Fruit fly (Drosophila melanogaster) whole organism, pupa: ENCODE data around the gene corn.

Source experiments
- CG10348 ChIP-seq: fragments of 200-800 bp; sonication (Bioruptor generic); IDR thresholded peaks from 2 replicates; pipeline ENCODE4 v1.3.6; 2022; ENCODE audit warnings: missing biosample characterization, missing genetic modification characterization
- CG12605 ChIP-seq: fragments of 200-800 bp; sonication (Bioruptor generic); IDR thresholded peaks from 2 replicates; pipeline ENCODE4 v1.3.6; 2022; ENCODE audit warnings: missing biosample characterization, missing genetic modification characterization
- CG13204 ChIP-seq: fragments of 200-800 bp; sonication (Bioruptor generic); optimal IDR thresholded peaks from 2 replicates; lab custom pipeline; 2018; ENCODE audit warnings: missing biosample characterization, mild to moderate bottlenecking, missing genetic modification characterization, moderate library complexity
- CG14655 ChIP-seq: fragments of 200-800 bp; sonication (Bioruptor generic); optimal IDR thresholded peaks from 3 replicates; lab custom pipeline; 2017; ENCODE audit warnings: mild to moderate bottlenecking, missing biosample characterization, missing genetic modification reagents, missing genetic modification characterization
- CG15710 ChIP-seq: fragments of 200-800 bp; sonication (Bioruptor generic); optimal IDR thresholded peaks from 2 replicates; lab custom pipeline; 2018; ENCODE audit warnings: missing biosample characterization, mild to moderate bottlenecking, missing genetic modification characterization, moderate library complexity
- CG17806 ChIP-seq: fragments of 200-800 bp; sonication (Bioruptor generic); optimal IDR thresholded peaks from 2 replicates; lab custom pipeline; 2018; ENCODE audit warnings: missing biosample characterization, mild to moderate bottlenecking, missing genetic modification characterization, moderate library complexity
- CG32121 ChIP-seq: fragments of 200-800 bp; sonication (Bioruptor generic); IDR thresholded peaks from 2 replicates; pipeline ENCODE4 v1.3.6; 2022; ENCODE audit warnings: missing biosample characterization, missing genetic modification characterization
- CG34367 ChIP-seq: fragments of 200-800 bp; sonication (Bioruptor generic); optimal IDR thresholded peaks from 2 replicates; lab custom pipeline; 2018; ENCODE audit warnings: missing biosample characterization, mild to moderate bottlenecking, missing genetic modification characterization
- CG4496 ChIP-seq: fragments of 200-800 bp; sonication (Bioruptor generic); IDR thresholded peaks from 3 replicates; pipeline ENCODE4 v1.3.6; 2022; ENCODE audit warnings: missing biosample characterization, missing genetic modification characterization
- CG8159 ChIP-seq: fragments of 200-800 bp; sonication (Bioruptor generic); optimal IDR thresholded peaks from 3 replicates; lab custom pipeline; 2018; ENCODE audit warnings: missing biosample characterization, mild to moderate bottlenecking, missing genetic modification characterization, moderate library complexity
- CG8301 ChIP-seq: fragments of 200-800 bp; sonication (Bioruptor generic); optimal IDR thresholded peaks from 2 replicates; lab custom pipeline; 2018; ENCODE audit warnings: missing biosample characterization, mild to moderate bottlenecking, missing genetic modification characterization
- CG9948 ChIP-seq: fragments of 200-800 bp; sonication (Bioruptor generic); optimal IDR thresholded peaks from 2 replicates; lab custom pipeline; 2018; ENCODE audit warnings: missing biosample characterization, mild to moderate bottlenecking, missing genetic modification characterization, moderate library complexity
- D1 ChIP-seq: fragments of 200-800 bp; sonication (Bioruptor generic); optimal IDR thresholded peaks from 2 replicates; lab custom pipeline; 2018; ENCODE audit warnings: missing biosample characterization, mild to moderate bottlenecking, missing genetic modification characterization, moderate library complexity
- EcR ChIP-seq: fragments of 200-800 bp; sonication (Bioruptor generic); optimal IDR thresholded peaks from 3 replicates; lab custom pipeline; 2019; ENCODE audit warnings: missing biosample characterization, missing genetic modification characterization, mild to moderate bottlenecking, moderate library complexity, missing genetic modification reagents
- Ets98B ChIP-seq: fragments of 200-800 bp; sonication (Bioruptor generic); IDR thresholded peaks from 2 replicates; pipeline ENCODE4 v1.3.6; 2022; ENCODE audit warnings: missing biosample characterization, missing genetic modification characterization
- Pif1A ChIP-seq: fragments of 200-800 bp; sonication (Bioruptor generic); optimal IDR thresholded peaks from 3 replicates; lab custom pipeline; 2016; ENCODE audit warnings: missing biosample characterization, missing genetic modification characterization
- Pif1B ChIP-seq: fragments of 200-800 bp; sonication (Bioruptor generic); optimal IDR thresholded peaks from 3 replicates; lab custom pipeline; 2016; ENCODE audit warnings: missing biosample characterization, missing genetic modification characterization
- Snoo ChIP-seq: fragments of 200-800 bp; sonication (Bioruptor generic); optimal IDR thresholded peaks from 3 replicates; lab custom pipeline; 2017; ENCODE audit warnings: missing biosample characterization, mild to moderate bottlenecking, missing genetic modification characterization, inconsistent platforms
- fd96Ca ChIP-seq: fragments of 200-800 bp; sonication (Bioruptor generic); IDR thresholded peaks from 3 replicates; pipeline ENCODE4 v1.3.6; 2022; ENCODE audit warnings: missing biosample characterization, missing genetic modification characterization
- gl ChIP-seq: fragments of 200-800 bp; sonication (Bioruptor generic); optimal IDR thresholded peaks from 2 replicates; lab custom pipeline; 2018; ENCODE audit warnings: missing biosample characterization, mild to moderate bottlenecking, missing genetic modification characterization
- rn ChIP-seq: fragments of 200-800 bp; sonication (Bioruptor generic); IDR thresholded peaks from 2 replicates; pipeline ENCODE4 v1.3.6; 2022; ENCODE audit warnings: missing biosample characterization, missing genetic modification characterization

corn gene

DNA sequence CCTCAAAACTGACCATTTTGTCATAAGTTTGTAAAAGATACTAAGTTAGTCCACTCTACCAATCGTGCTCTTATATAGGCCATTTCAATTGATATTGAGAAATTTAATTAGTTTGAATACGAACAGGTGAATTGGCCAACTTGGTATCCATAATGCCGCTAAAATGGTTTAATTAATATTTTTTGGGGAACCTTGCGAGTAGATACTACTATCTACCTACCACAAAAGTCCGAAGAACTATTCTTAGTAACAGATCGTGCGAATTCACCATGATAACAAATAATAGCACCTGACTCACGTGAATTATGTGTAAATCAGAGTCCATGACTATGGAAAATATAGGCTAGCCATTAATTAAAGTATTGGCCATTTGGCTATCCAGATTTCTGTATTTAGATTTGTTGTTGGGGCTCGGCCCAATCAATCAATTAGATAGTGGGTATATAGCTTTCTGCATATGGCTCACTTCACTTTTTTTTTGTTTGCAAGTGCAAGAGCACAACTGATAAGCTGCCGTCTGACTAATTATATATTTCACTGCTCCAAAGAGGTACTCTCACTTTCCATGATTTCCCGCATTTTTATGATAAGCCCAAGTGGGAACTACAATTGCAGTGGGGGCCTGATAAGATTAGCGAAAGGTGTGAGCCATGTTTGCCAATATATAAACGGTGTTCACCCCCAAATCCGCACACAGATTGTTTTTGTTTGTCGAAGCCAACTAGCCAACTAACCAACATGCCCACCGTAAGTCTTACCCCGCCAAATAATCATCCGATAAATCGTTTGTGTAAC lies 28.5 kb downstream of the corn start, which contains the start of the genes Acbp4 and Acbp6:
TSS of gene Acbp4 (minus strand) at position 51 of the 795 bp plus-strand sequence.
TSS of gene Acbp6 (plus strand) at position 690 of the 795 bp plus-strand sequence.
- TF ChIP-seq Pif1B (no peak), CG34367 (tag; lab: Kevin White, UChicago) (no peak), CG13204 (no peak), CG4496 (GFP tag; lab: Robert Waterston, UW) (no peak), CG10348 (no peak)

DNA sequence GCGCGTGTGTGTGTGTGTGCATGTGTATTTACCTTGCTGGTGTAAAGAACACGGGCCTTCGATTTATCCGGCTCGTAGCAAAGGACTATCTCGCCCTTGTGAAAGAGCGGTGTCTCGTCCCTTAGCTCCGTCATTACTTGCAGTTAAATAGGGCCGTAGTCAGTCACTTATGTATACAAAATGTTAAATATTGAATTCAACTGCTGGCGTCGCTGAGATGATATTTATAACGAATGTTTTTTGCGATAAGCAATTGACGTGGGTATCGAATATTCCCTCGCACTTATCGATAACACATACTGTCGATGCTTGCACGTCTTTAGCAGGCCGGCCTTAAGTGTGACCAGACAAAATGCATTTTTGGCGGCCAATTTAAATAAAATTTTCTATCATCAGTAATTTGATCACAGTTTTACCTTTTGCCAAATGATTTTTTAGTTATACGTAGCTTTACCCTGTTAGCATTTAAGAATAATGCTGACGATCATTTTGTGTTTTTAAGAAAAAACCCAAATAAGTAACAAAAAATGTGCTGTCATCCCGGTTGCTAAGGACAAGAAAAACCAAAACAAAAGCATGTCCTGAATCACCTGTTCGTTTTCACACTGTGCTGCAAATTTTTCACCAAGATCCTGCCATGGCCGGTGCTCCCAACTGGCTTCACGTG lies 31.5 kb downstream of the corn start, which contains the start of the genes msl-3 and BBS1:
TSS of gene msl-3 (minus strand) at position 245 of the 667 bp plus-strand sequence.
TSS of gene BBS1 (plus strand) at position 617 of the 667 bp plus-strand sequence.
- TF ChIP-seq CG12605 (GFP tag; lab: Robert Waterston, UW) = no peak
- no peak for TF ChIP-seq rn (GFP tag; lab: Robert Waterston, UW)
- TF ChIP-seq Ets98B (GFP tag; lab: Robert Waterston, UW) = no peak
- no peak for TF ChIP-seq CG34367 (tag; lab: Kevin White, UChicago)
- TF ChIP-seq CG15710 (tag; lab: Kevin White, UChicago) = no peak
- TF ChIP-seq Snoo (tag; lab: Kevin White, UChicago) = no peak
- no peak for TF ChIP-seq fd96Ca (GFP tag; lab: Robert Waterston, UW)
- TF ChIP-seq CG8159 (tag; lab: Kevin White, UChicago) = no peak
- no peak for TF ChIP-seq gl (tag; lab: Kevin White, UChicago)
- TF ChIP-seq EcR (GFP tag; lab: Kevin White, UChicago) = no peak
- no peak for TF ChIP-seq CG14655
- no peak for TF ChIP-seq CG10348
- TF ChIP-seq D1 = no peak
- no peak for TF ChIP-seq CG17806 (tag; lab: Kevin White, UChicago)
- TF ChIP-seq CG13204 = no peak

DNA sequence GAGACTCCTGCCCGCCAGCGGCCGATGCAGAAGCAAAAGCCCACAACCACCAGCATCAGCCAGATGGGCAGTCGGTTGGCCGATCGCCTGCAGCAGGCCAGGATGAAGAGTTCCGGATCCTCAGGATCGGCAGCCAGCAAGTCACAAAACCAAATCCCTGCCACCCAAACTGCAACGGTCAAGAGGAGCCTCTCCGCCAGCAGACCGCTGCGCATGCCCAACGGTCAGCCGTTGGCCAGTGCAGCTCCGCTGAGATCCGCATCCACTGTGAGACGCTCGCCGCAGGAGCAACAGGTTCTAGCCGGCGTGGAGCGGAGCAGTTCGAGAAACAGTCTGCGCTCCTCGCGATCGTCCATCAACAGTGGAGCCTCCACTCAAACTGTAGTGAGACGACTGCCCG lies 34.7 kb downstream of the corn start:
- no peak for TF ChIP-seq CG17806 (tag; lab: Kevin White, UChicago)
- no peak for TF ChIP-seq D1
- TF ChIP-seq Pif1B = no peak
- TF ChIP-seq CG14655 = no peak

DNA sequence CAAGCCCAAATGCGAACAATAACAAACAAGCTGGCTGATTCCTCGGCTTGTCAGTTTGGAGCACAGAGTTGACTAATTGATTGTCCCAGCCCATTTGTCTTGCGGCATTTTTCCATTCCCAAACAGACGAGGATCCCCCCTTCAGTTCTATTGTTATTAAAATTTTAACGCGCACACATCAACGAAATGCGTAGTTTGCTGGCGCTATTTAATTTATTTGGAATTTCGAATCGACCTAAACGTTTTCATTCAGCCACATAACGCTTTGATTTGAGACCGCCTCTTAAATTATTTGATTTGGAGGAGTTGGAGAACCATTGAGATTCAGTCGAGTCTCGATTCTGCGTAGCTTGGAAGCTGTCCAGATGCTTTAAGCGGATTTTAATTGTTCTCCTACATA lies 40.9 kb downstream of the corn start:
- TF ChIP-seq CG8301 (tag; lab: Kevin White, UChicago) (no peak), CG13204 (no peak), CG17806 (tag; lab: Kevin White, UChicago) (no peak), CG9948 (no peak), Pif1A (GFP tag; lab: Kevin White, UChicago) (no peak)
- TF ChIP-seq, all 21 proteins: peak for 0

DNA sequence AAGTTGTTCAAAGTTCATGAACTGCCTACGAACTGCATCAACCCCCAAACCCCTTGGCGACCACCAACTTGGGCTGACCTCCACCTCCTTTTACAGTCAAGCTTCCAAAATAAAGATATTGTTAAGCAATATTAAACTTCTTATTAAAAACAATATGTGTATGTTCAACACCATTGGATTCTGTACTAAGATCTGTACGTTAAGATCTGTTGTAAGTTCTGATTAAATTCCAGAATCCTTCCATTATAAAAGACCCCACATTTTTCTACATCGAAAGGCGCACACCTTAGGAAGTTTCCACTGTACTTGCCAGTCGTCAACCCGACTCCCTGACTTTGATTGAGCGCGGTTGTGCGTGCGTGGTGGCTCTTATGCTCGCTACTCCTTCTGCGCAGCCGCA lies 43.9 kb downstream of the corn start:
- no peak for TF ChIP-seq rn (GFP tag; lab: Robert Waterston, UW)
- no peak for TF ChIP-seq fd96Ca (GFP tag; lab: Robert Waterston, UW)
- TF ChIP-seq CG4496 (GFP tag; lab: Robert Waterston, UW) = 0 out of 3 replicates have a peak, but pooled peaks have one; percentile 32
- peak; percentile 15 for TF ChIP-seq gl (tag; lab: Kevin White, UChicago)
- peak; percentile 56 for TF ChIP-seq CG34367 (tag; lab: Kevin White, UChicago)
- no peak for TF ChIP-seq CG12605 (GFP tag; lab: Robert Waterston, UW)
- peak; percentile 65 for TF ChIP-seq Pif1A (GFP tag; lab: Kevin White, UChicago)
- TF ChIP-seq Snoo (tag; lab: Kevin White, UChicago) = no peak
- peak; percentile 60 for TF ChIP-seq CG9948
- TF ChIP-seq CG17806 (tag; lab: Kevin White, UChicago) = peak; percentile 61
- peak; percentile 75 for TF ChIP-seq CG15710 (tag; lab: Kevin White, UChicago)
- no peak for TF ChIP-seq CG32121 (GFP tag; lab: Robert Waterston, UW)
- TF ChIP-seq CG13204 = peak; percentile 31
- peak; percentile 90 for TF ChIP-seq EcR (GFP tag; lab: Kevin White, UChicago)
- no peak for TF ChIP-seq CG10348
- no peak for TF ChIP-seq Pif1B
- TF ChIP-seq CG8159 (tag; lab: Kevin White, UChicago) = peak; percentile 72
- no peak for TF ChIP-seq Ets98B (GFP tag; lab: Robert Waterston, UW)
- no peak for TF ChIP-seq CG8301 (tag; lab: Kevin White, UChicago)
- peak; percentile 22 for TF ChIP-seq CG14655
- peak; percentile 34 for TF ChIP-seq D1

DNA sequence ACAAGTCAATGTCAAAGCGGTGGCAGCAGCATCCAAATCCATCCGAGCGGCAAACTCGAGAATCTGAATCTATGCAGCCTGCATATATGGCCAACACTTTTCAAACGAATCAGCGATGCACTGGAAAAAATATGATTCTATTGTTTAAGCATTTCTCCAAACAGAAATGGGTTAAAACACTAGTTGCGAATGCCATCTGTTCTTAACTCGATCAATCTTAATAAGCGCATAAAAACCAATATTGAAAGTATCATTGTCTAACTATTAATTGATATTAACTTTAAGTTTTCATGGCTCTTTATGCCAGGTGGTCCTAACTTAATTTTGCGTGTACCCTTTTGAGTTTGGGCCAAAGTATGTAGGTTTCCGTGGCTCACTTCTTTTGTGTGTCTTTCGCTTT lies 51.2 kb downstream of the corn start:
- TF ChIP-seq CG4496 (GFP tag; lab: Robert Waterston, UW) (no peak), CG13204 (no peak), gl (tag; lab: Kevin White, UChicago) (no peak), CG32121 (GFP tag; lab: Robert Waterston, UW) (no peak), CG17806 (tag; lab: Kevin White, UChicago) (no peak), CG8301 (tag; lab: Kevin White, UChicago) (no peak), Pif1B (no peak), CG14655 (peak; percentile 27)
- TF ChIP-seq, all 21 proteins: peak for 1
